Fruit fly (Drosophila melanogaster) whole organism, embryonic: ENCODE results near the gene RapGAP1.

Experiments used
- Aef1 ChIP-seq: fragments of 200-800 bp; sonication (Bioruptor generic); IDR thresholded peaks from 3 replicates; pipeline ENCODE4 v1.3.6; 2022; ENCODE audit warnings: missing biosample characterization, missing genetic modification characterization
- Atf6 ChIP-seq: fragments of 200-800 bp; sonication (Bioruptor generic); IDR thresholded peaks from 2 replicates; pipeline ENCODE4 v1.3.6; 2022; ENCODE audit warnings: missing biosample characterization, missing genetic modification characterization
- CG10147 ChIP-seq: fragments of 200-800 bp; sonication (Bioruptor generic); optimal IDR thresholded peaks from 2 replicates; lab custom pipeline; 2019; ENCODE audit warnings: missing biosample characterization, mild to moderate bottlenecking, missing genetic modification characterization, moderate library complexity
- CG1024 ChIP-seq: fragments of 200-800 bp; sonication (Bioruptor generic); IDR thresholded peaks from 2 replicates; pipeline ENCODE4 v1.3.6; 2022; ENCODE audit warnings: missing biosample characterization, missing genetic modification characterization
- CG10366 ChIP-seq: fragments of 200-800 bp; sonication (Bioruptor generic); IDR thresholded peaks from 2 replicates; pipeline ENCODE4 v1.3.6; 2022; ENCODE audit warnings: missing biosample characterization, missing genetic modification characterization
- CG10959 ChIP-seq: fragments of 200-800 bp; sonication (Bioruptor generic); IDR thresholded peaks from 2 replicates; pipeline ENCODE4 v1.3.6; 2022; ENCODE audit warnings: missing biosample characterization, missing genetic modification characterization
- CG10979 ChIP-seq: fragments of 200-800 bp; sonication (Bioruptor generic); optimal IDR thresholded peaks from 2 replicates; lab custom pipeline; 2018; ENCODE audit warnings: missing biosample characterization, mild to moderate bottlenecking, missing genetic modification characterization, moderate library complexity
- CG11085 ChIP-seq: fragments of 200-800 bp; sonication (Bioruptor generic); IDR thresholded peaks from 2 replicates; pipeline ENCODE4 v1.3.6; 2022; ENCODE audit warnings: missing biosample characterization, missing genetic modification characterization
- CG12104 ChIP-seq: fragments of 200-800 bp; sonication (Bioruptor generic); optimal IDR thresholded peaks from 3 replicates; lab custom pipeline; 2016; ENCODE audit warnings: missing biosample characterization, missing genetic modification characterization
- CG13296 ChIP-seq: fragments of 200-800 bp; sonication (Bioruptor generic); optimal IDR thresholded peaks from 3 replicates; lab custom pipeline; 2018; ENCODE audit warnings: missing biosample characterization, mild to moderate bottlenecking, missing genetic modification characterization
- CG14667 ChIP-seq: fragments of 200-800 bp; sonication (Bioruptor generic); IDR thresholded peaks from 2 replicates; pipeline ENCODE4 v1.3.6; 2022; ENCODE audit warnings: missing biosample characterization, missing genetic modification characterization
- CG14860 ChIP-seq: fragments of 200-800 bp; sonication (Bioruptor generic); IDR thresholded peaks from 3 replicates; pipeline ENCODE4 v1.3.6; 2022; ENCODE audit warnings: missing biosample characterization, missing genetic modification characterization; ENCODE audit not compliant: partially characterized antibody
- CG16779 ChIP-seq: fragments of 200-800 bp; sonication (Bioruptor generic); IDR thresholded peaks from 2 replicates; pipeline ENCODE4 v1.3.6; 2022; ENCODE audit warnings: missing biosample characterization, missing genetic modification characterization
- CG2199 ChIP-seq: fragments of 200-800 bp; sonication (Bioruptor generic); IDR thresholded peaks from 3 replicates; pipeline ENCODE4 v1.3.6; 2022; ENCODE audit warnings: missing biosample characterization, missing genetic modification characterization
- CG30403 ChIP-seq: fragments of 200-800 bp; sonication (Bioruptor generic); optimal IDR thresholded peaks from 3 replicates; lab custom pipeline; 2016; ENCODE audit warnings: missing biosample characterization, missing genetic modification characterization
- CG30431 ChIP-seq: fragments of 200-800 bp; sonication (Bioruptor generic); optimal IDR thresholded peaks from 2 replicates; lab custom pipeline; 2017; ENCODE audit warnings: missing biosample characterization, missing genetic modification characterization
- CG3995 ChIP-seq: fragments of 200-800 bp; sonication (Bioruptor generic); optimal IDR thresholded peaks from 3 replicates; lab custom pipeline; 2016; ENCODE audit warnings: missing biosample characterization, missing genetic modification characterization
- CG7271 ChIP-seq: fragments of 200-800 bp; sonication (Bioruptor generic); optimal IDR thresholded peaks from 2 replicates; lab custom pipeline; 2018; ENCODE audit warnings: missing biosample characterization, mild to moderate bottlenecking, missing genetic modification characterization, moderate library complexity
- CG8089 ChIP-seq: fragments of 200-800 bp; sonication (Bioruptor generic); optimal IDR thresholded peaks from 3 replicates; lab custom pipeline; 2016; ENCODE audit warnings: missing biosample characterization, missing genetic modification characterization
- CG9215 ChIP-seq: fragments of 200-800 bp; sonication (Bioruptor generic); IDR thresholded peaks from 2 replicates; pipeline ENCODE4 v1.3.6; 2022; ENCODE audit warnings: missing biosample characterization, missing genetic modification characterization
- CTCF ChIP-seq: fragments of 200-800 bp; sonication (Bioruptor generic); optimal IDR thresholded peaks from 2 replicates; lab custom pipeline; 2017; ENCODE audit warnings: missing biosample characterization, mild to moderate bottlenecking, missing genetic modification characterization, moderate library complexity
- CoRest ChIP-seq: fragments of 200-800 bp; sonication (Bioruptor generic); optimal IDR thresholded peaks from 3 replicates; lab custom pipeline; 2018; ENCODE audit warnings: missing biosample characterization, mild to moderate bottlenecking, missing genetic modification characterization, moderate library complexity
- Dad ChIP-seq: fragments of 200-800 bp; sonication (Bioruptor generic); optimal IDR thresholded peaks from 3 replicates; lab custom pipeline; 2016; ENCODE audit warnings: missing biosample characterization, missing genetic modification characterization
- Dip2 ChIP-seq: fragments of 200-800 bp; sonication (Bioruptor generic); IDR thresholded peaks from 2 replicates; pipeline ENCODE4 v1.3.6; 2022; ENCODE audit warnings: missing biosample characterization, missing genetic modification characterization
- Dll ChIP-seq: fragments of 200-800 bp; sonication (Bioruptor generic); IDR thresholded peaks from 4 replicates; pipeline ENCODE4 v1.3.6; 2022; ENCODE audit warnings: missing biosample characterization, missing genetic modification characterization; ENCODE audit not compliant: partially characterized antibody
- Drgx ChIP-seq: fragments of 200-800 bp; sonication (Bioruptor generic); IDR thresholded peaks from 2 replicates; pipeline ENCODE4 v1.3.6; 2022; ENCODE audit warnings: missing biosample characterization, missing genetic modification characterization
- Hr39 ChIP-seq: fragments of >200 bp; optimal IDR thresholded peaks from 2 replicates; lab custom pipeline; 2017
- MESR4 ChIP-seq: fragments of 200-800 bp; sonication (Bioruptor generic); optimal IDR thresholded peaks from 2 replicates; lab custom pipeline; 2018; ENCODE audit warnings: missing biosample characterization, mild to moderate bottlenecking, missing genetic modification characterization, moderate library complexity
- Meics ChIP-seq: fragments of 200-800 bp; sonication (Bioruptor generic); optimal IDR thresholded peaks from 2 replicates; lab custom pipeline; 2017; ENCODE audit warnings: missing biosample characterization, mild to moderate bottlenecking, missing genetic modification characterization
- NC2β ChIP-seq: fragments of 200-800 bp; sonication (Bioruptor generic); optimal IDR thresholded peaks from 2 replicates; lab custom pipeline; 2016; ENCODE audit warnings: missing biosample characterization, missing genetic modification characterization
- Optix ChIP-seq: fragments of 200-800 bp; sonication (Bioruptor generic); IDR thresholded peaks from 3 replicates; pipeline ENCODE4 v1.3.6; 2022; ENCODE audit warnings: missing biosample characterization, missing genetic modification characterization
- Scr ChIP-seq: fragments of 200-800 bp; sonication (Bioruptor generic); IDR thresholded peaks from 2 replicates; pipeline ENCODE4 v1.3.6; 2022; ENCODE audit warnings: missing biosample characterization, missing genetic modification characterization; ENCODE audit not compliant: partially characterized antibody
- Sin3A ChIP-seq: fragments of >200 bp; optimal IDR thresholded peaks from 2 replicates; lab custom pipeline; 2018
- Sox100B ChIP-seq: fragments of 200-800 bp; sonication (Bioruptor generic); optimal IDR thresholded peaks from 3 replicates; lab custom pipeline; 2018; ENCODE audit warnings: missing biosample characterization, mild to moderate bottlenecking, missing genetic modification characterization
- Sox102F ChIP-seq: fragments of 200-800 bp; sonication (Bioruptor generic); optimal IDR thresholded peaks from 2 replicates; lab custom pipeline; 2018; ENCODE audit warnings: missing biosample characterization, mild to moderate bottlenecking, missing genetic modification characterization, moderate library complexity
- Sry-β ChIP-seq: fragments of 200-800 bp; sonication (Bioruptor generic); optimal IDR thresholded peaks from 2 replicates; lab custom pipeline; 2018; ENCODE audit warnings: missing biosample characterization, mild to moderate bottlenecking, missing genetic modification characterization, moderate library complexity
- amos ChIP-seq: fragments of 200-800 bp; sonication (Bioruptor generic); IDR thresholded peaks from 2 replicates; pipeline ENCODE4 v1.3.6; 2022; ENCODE audit warnings: missing biosample characterization, missing genetic modification characterization; ENCODE audit not compliant: partially characterized antibody
- ara ChIP-seq: fragments of 200-800 bp; sonication (Bioruptor generic); IDR thresholded peaks from 2 replicates; pipeline ENCODE4 v1.3.6; 2022; ENCODE audit warnings: missing biosample characterization, missing genetic modification characterization
- caup ChIP-seq: fragments of 200-800 bp; sonication (Bioruptor generic); optimal IDR thresholded peaks from 3 replicates; lab custom pipeline; 2017; ENCODE audit warnings: missing biosample characterization, mild to moderate bottlenecking, missing genetic modification characterization, moderate library complexity; ENCODE audit not compliant: severe bottlenecking
- da ChIP-seq: fragments of 200-800 bp; sonication (Bioruptor generic); optimal IDR thresholded peaks from 2 replicates; lab custom pipeline; 2016; ENCODE audit warnings: missing biosample characterization, missing genetic modification characterization
- ems ChIP-seq: fragments of 200-800 bp; sonication (Bioruptor generic); optimal IDR thresholded peaks from 3 replicates; lab custom pipeline; 2016; ENCODE audit warnings: missing biosample characterization, missing genetic modification characterization
- ftz-f1 ChIP-seq: fragments of 200-800 bp; sonication (Bioruptor generic); optimal IDR thresholded peaks from 2 replicates; lab custom pipeline; 2016; ENCODE audit warnings: missing biosample characterization, missing genetic modification characterization
- gcm2 ChIP-seq: fragments of 200-800 bp; sonication (Bioruptor generic); optimal IDR thresholded peaks from 2 replicates; lab custom pipeline; 2016; ENCODE audit warnings: missing biosample characterization, missing genetic modification characterization
- luna ChIP-seq: fragments of 200-800 bp; sonication (Bioruptor generic); optimal IDR thresholded peaks from 2 replicates; lab custom pipeline; 2016; ENCODE audit warnings: missing biosample characterization, missing genetic modification characterization
- oc ChIP-seq: fragments of 200-800 bp; sonication (Bioruptor generic); optimal IDR thresholded peaks from 2 replicates; lab custom pipeline; 2018; ENCODE audit warnings: missing biosample characterization, mild to moderate bottlenecking, missing genetic modification characterization, moderate library complexity
- p53 ChIP-seq: fragments of 200-800 bp; sonication (Bioruptor generic); optimal IDR thresholded peaks from 2 replicates; lab custom pipeline; 2016; ENCODE audit warnings: missing biosample characterization, missing genetic modification characterization
- pan ChIP-seq, 4 experiments: fragments of >200 bp in 3 of 4; fragments of 200-800 bp in 1 of 4; sonication (Bioruptor generic) in 1 of 4; optimal IDR thresholded peaks in 3 of 4; IDR thresholded peaks in 1 of 4; 2 replicates each; pipeline versions ENCODE4 v1.3.6 to Lab custom; 2017 to 2022; ENCODE audit warnings: missing biosample characterization in 2 of 4, missing genetic modification characterization in 2 of 4, mixed read lengths in 1 of 4
- prd ChIP-seq, 3 experiments: fragments of >200 bp in 2 of 3; fragments of 200-800 bp in 1 of 3; sonication (Bioruptor generic) in 1 of 3; optimal IDR thresholded peaks in 2 of 3; IDR thresholded peaks in 1 of 3; 2 replicates in 2 of 3; 3 replicates in 1 of 3; pipeline versions ENCODE4 v1.3.6 to Lab custom; 2017 to 2022; ENCODE audit warnings: missing biosample characterization in 1 of 3, missing genetic modification characterization in 1 of 3
- repo ChIP-seq: fragments of 200-800 bp; sonication (Bioruptor generic); optimal IDR thresholded peaks from 2 replicates; lab custom pipeline; 2016; ENCODE audit warnings: missing biosample characterization, missing genetic modification characterization
- salm ChIP-seq: fragments of 200-800 bp; sonication (Bioruptor generic); optimal IDR thresholded peaks from 2 replicates; lab custom pipeline; 2018; ENCODE audit warnings: missing biosample characterization, mild to moderate bottlenecking, missing genetic modification characterization
- sens ChIP-seq: fragments of 200-800 bp; sonication (Bioruptor generic); peaks from one replicate; lab custom pipeline; 2016; ENCODE audit warnings: missing biosample characterization, missing genetic modification characterization
- tin ChIP-seq: fragments of 200-800 bp; sonication (Bioruptor generic); optimal IDR thresholded peaks from 3 replicates; lab custom pipeline; 2016; ENCODE audit warnings: missing biosample characterization, missing genetic modification characterization
- zen2 ChIP-seq: fragments of 200-800 bp; sonication (Bioruptor generic); IDR thresholded peaks from 3 replicates; pipeline ENCODE4 v1.3.6; 2022; ENCODE audit warnings: missing biosample characterization, missing genetic modification characterization; ENCODE audit not compliant: partially characterized antibody

RapGAP1 gene

DNA sequence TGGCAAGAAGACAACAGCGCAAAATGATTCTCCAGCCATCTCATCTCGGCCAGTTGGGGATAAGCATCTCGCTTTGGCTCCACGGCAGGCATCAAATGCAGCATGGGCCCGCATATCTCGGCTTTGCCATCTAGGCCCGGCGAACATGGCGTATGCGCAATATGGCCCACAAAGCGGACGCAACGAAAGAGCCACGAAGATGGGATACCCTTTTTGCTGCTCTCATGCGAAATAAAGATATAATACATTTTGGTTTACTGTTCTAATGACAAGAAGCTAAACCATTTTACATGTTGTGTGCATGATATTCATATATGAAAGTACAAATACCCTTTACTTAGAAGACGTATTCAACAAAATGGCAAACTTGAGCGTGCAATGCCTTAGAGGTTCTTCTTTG, 56.0 kb downstream of the RapGAP1 start (continued):
- TF ChIP-seq oc (tag; lab: Kevin White, UChicago): no peak
- no peak for TF ChIP-seq CG3995 (GFP tag; lab: Kevin White, UChicago)
- no peak for TF ChIP-seq MESR4 (GFP tag; lab: Kevin White, UChicago)
- no peak for TF ChIP-seq da (GFP tag; lab: Kevin White, UChicago)
- no peak for TF ChIP-seq caup (GFP tag; lab: Kevin White, UChicago)
- no peak for TF ChIP-seq Hr39 (lab: Kevin White, UChicago)
- TF ChIP-seq Dip2 (GFP tag; lab: Robert Waterston, UW): no peak
- no peak for TF ChIP-seq CG2199 (GFP tag; lab: Robert Waterston, UW)
- TF ChIP-seq amos (GFP tag; lab: Robert Waterston, UW): no peak
- no peak for TF ChIP-seq ems (GFP tag; lab: Kevin White, UChicago)
- no peak for TF ChIP-seq repo (GFP tag; lab: Kevin White, UChicago)
- TF ChIP-seq sens: peak; percentile 79
- no peak for TF ChIP-seq CG30431 (GFP tag; lab: Kevin White, UChicago)
- TF ChIP-seq CG14860 (GFP tag; lab: Robert Waterston, UW): no peak
- TF ChIP-seq Sox102F (GFP tag; lab: Kevin White, UChicago): peak; percentile 31
- no peak for TF ChIP-seq Atf6 (GFP tag; lab: Robert Waterston, UW)
- TF ChIP-seq CG1024 (GFP tag; lab: Robert Waterston, UW): no peak
- TF ChIP-seq Dll (GFP tag; lab: Robert Waterston, UW): no peak
- no peak for TF ChIP-seq CG9215
- no peak for TF ChIP-seq zen2
- no peak for TF ChIP-seq CG16779 (GFP tag; lab: Robert Waterston, UW)
- no peak for TF ChIP-seq tin (GFP tag; lab: Kevin White, UChicago)
- no peak for TF ChIP-seq salm
- no peak for TF ChIP-seq CG11085
- TF ChIP-seq Meics (GFP tag; lab: Kevin White, UChicago): no peak
- no peak for TF ChIP-seq luna (GFP tag; lab: Kevin White, UChicago)
- TF ChIP-seq CG10979 (tag; lab: Kevin White, UChicago): no peak
- no peak for TF ChIP-seq pan (optimal IDR thresholded peaks at IDR 0.05; lab: Kevin White, UChicago)
- TF ChIP-seq pan (GFP tag; optimal IDR thresholded peaks at IDR 0.05 in 1 of 2, IDR thresholded peaks at IDR 0.05 in 1 of 2): peak in 1 of 2 experiments; percentile 17
- no peak for TF ChIP-seq CG10366
- TF ChIP-seq CG12104 (GFP tag; lab: Kevin White, UChicago): no peak
- no peak for TF ChIP-seq Dad
- no peak for TF ChIP-seq p53 (GFP tag; lab: Kevin White, UChicago)
- TF ChIP-seq CoRest (tag; lab: Kevin White, UChicago): no peak
- no peak for TF ChIP-seq Sox100B (GFP tag; lab: Kevin White, UChicago)
- no peak for TF ChIP-seq Sin3A (lab: Kevin White, UChicago)
- no peak for TF ChIP-seq CG14667 (GFP tag; lab: Robert Waterston, UW)
- TF ChIP-seq ara (GFP tag; lab: Robert Waterston, UW): no peak
- TF ChIP-seq ftz-f1 (GFP tag; lab: Kevin White, UChicago): no peak
- no peak for TF ChIP-seq CTCF
- no peak for TF ChIP-seq CG7271
- peak; percentile 57 for TF ChIP-seq Drgx (GFP tag; lab: Robert Waterston, UW)
- 0 out of 3 replicates have a peak, but pooled peaks have one; percentile 15 for TF ChIP-seq Optix (GFP tag; lab: Robert Waterston, UW)
- TF ChIP-seq prd (optimal IDR thresholded peaks at IDR 0.05; lab: Kevin White, UChicago): no peak
- no peak for TF ChIP-seq prd (GFP tag; IDR thresholded peaks at IDR 0.05; lab: Robert Waterston, UW)
- TF ChIP-seq CG8089 (GFP tag; lab: Kevin White, UChicago): no peak
- TF ChIP-seq NC2β: no peak
- no peak for TF ChIP-seq CG10959 (GFP tag; lab: Robert Waterston, UW)
- no peak for TF ChIP-seq CG13296
- TF ChIP-seq CG30403 (GFP tag; lab: Kevin White, UChicago): peak; percentile 17
- no peak for TF ChIP-seq Sry-β (GFP tag; lab: Kevin White, UChicago)
- no peak for TF ChIP-seq Scr (GFP tag; lab: Robert Waterston, UW)
- no peak for TF ChIP-seq gcm2 (GFP tag; lab: Kevin White, UChicago)
- no peak for TF ChIP-seq Aef1
- no peak for TF ChIP-seq CG10147 (GFP tag; lab: Kevin White, UChicago)
